Fruit fly (Drosophila melanogaster) whole organism, embryonic: ENCODE measurements around the gene CG15170.

ENCODE experiments used
- Scr ChIP-seq: fragments of 200-800 bp; sonication (Bioruptor generic); IDR thresholded peaks from 2 replicates; pipeline ENCODE4 v1.3.6; 2022; ENCODE audit warnings: missing biosample characterization, missing genetic modification characterization; ENCODE audit not compliant: partially characterized antibody
- phol ChIP-seq: fragments of 200-800 bp; sonication (Bioruptor generic); optimal IDR thresholded peaks from 3 replicates; lab custom pipeline; 2018; ENCODE audit warnings: missing biosample characterization, mild to moderate bottlenecking, missing genetic modification characterization, moderate library complexity

- TF ChIP-seq phol (tag; lab: Kevin White, UChicago) (no peak), Scr (GFP tag; lab: Robert Waterston, UW) (peak; percentile 50)
Observed at dm6 chr2L:18948724-18949108, 41.3 kb downstream of the CG15170 start, which contains the start of gene CG10428.
